Fruit fly (Drosophila melanogaster) whole organism, pupa: Measurements from ENCODE around the gene Nep6.

Experiments
- CG10348 ChIP-seq: fragments of 200-800 bp; sonication (Bioruptor generic); IDR thresholded peaks from 2 replicates; pipeline ENCODE4 v1.3.6; 2022; ENCODE audit warnings: missing biosample characterization, missing genetic modification characterization
- CG12605 ChIP-seq: fragments of 200-800 bp; sonication (Bioruptor generic); IDR thresholded peaks from 2 replicates; pipeline ENCODE4 v1.3.6; 2022; ENCODE audit warnings: missing biosample characterization, missing genetic modification characterization
- CG13204 ChIP-seq: fragments of 200-800 bp; sonication (Bioruptor generic); optimal IDR thresholded peaks from 2 replicates; lab custom pipeline; 2018; ENCODE audit warnings: missing biosample characterization, mild to moderate bottlenecking, missing genetic modification characterization, moderate library complexity
- CG14655 ChIP-seq: fragments of 200-800 bp; sonication (Bioruptor generic); optimal IDR thresholded peaks from 3 replicates; lab custom pipeline; 2017; ENCODE audit warnings: mild to moderate bottlenecking, missing biosample characterization, missing genetic modification reagents, missing genetic modification characterization
- CG15710 ChIP-seq: fragments of 200-800 bp; sonication (Bioruptor generic); optimal IDR thresholded peaks from 2 replicates; lab custom pipeline; 2018; ENCODE audit warnings: missing biosample characterization, mild to moderate bottlenecking, missing genetic modification characterization, moderate library complexity
- CG17806 ChIP-seq: fragments of 200-800 bp; sonication (Bioruptor generic); optimal IDR thresholded peaks from 2 replicates; lab custom pipeline; 2018; ENCODE audit warnings: missing biosample characterization, mild to moderate bottlenecking, missing genetic modification characterization, moderate library complexity
- CG32121 ChIP-seq: fragments of 200-800 bp; sonication (Bioruptor generic); IDR thresholded peaks from 2 replicates; pipeline ENCODE4 v1.3.6; 2022; ENCODE audit warnings: missing biosample characterization, missing genetic modification characterization
- CG34367 ChIP-seq: fragments of 200-800 bp; sonication (Bioruptor generic); optimal IDR thresholded peaks from 2 replicates; lab custom pipeline; 2018; ENCODE audit warnings: missing biosample characterization, mild to moderate bottlenecking, missing genetic modification characterization
- CG4496 ChIP-seq: fragments of 200-800 bp; sonication (Bioruptor generic); IDR thresholded peaks from 3 replicates; pipeline ENCODE4 v1.3.6; 2022; ENCODE audit warnings: missing biosample characterization, missing genetic modification characterization
- CG8159 ChIP-seq: fragments of 200-800 bp; sonication (Bioruptor generic); optimal IDR thresholded peaks from 3 replicates; lab custom pipeline; 2018; ENCODE audit warnings: missing biosample characterization, mild to moderate bottlenecking, missing genetic modification characterization, moderate library complexity
- CG8301 ChIP-seq: fragments of 200-800 bp; sonication (Bioruptor generic); optimal IDR thresholded peaks from 2 replicates; lab custom pipeline; 2018; ENCODE audit warnings: missing biosample characterization, mild to moderate bottlenecking, missing genetic modification characterization
- CG9948 ChIP-seq: fragments of 200-800 bp; sonication (Bioruptor generic); optimal IDR thresholded peaks from 2 replicates; lab custom pipeline; 2018; ENCODE audit warnings: missing biosample characterization, mild to moderate bottlenecking, missing genetic modification characterization, moderate library complexity
- D1 ChIP-seq: fragments of 200-800 bp; sonication (Bioruptor generic); optimal IDR thresholded peaks from 2 replicates; lab custom pipeline; 2018; ENCODE audit warnings: missing biosample characterization, mild to moderate bottlenecking, missing genetic modification characterization, moderate library complexity
- EcR ChIP-seq: fragments of 200-800 bp; sonication (Bioruptor generic); optimal IDR thresholded peaks from 3 replicates; lab custom pipeline; 2019; ENCODE audit warnings: missing biosample characterization, missing genetic modification characterization, mild to moderate bottlenecking, moderate library complexity, missing genetic modification reagents
- Ets98B ChIP-seq: fragments of 200-800 bp; sonication (Bioruptor generic); IDR thresholded peaks from 2 replicates; pipeline ENCODE4 v1.3.6; 2022; ENCODE audit warnings: missing biosample characterization, missing genetic modification characterization
- Pif1A ChIP-seq: fragments of 200-800 bp; sonication (Bioruptor generic); optimal IDR thresholded peaks from 3 replicates; lab custom pipeline; 2016; ENCODE audit warnings: missing biosample characterization, missing genetic modification characterization
- Pif1B ChIP-seq: fragments of 200-800 bp; sonication (Bioruptor generic); optimal IDR thresholded peaks from 3 replicates; lab custom pipeline; 2016; ENCODE audit warnings: missing biosample characterization, missing genetic modification characterization
- Snoo ChIP-seq: fragments of 200-800 bp; sonication (Bioruptor generic); optimal IDR thresholded peaks from 3 replicates; lab custom pipeline; 2017; ENCODE audit warnings: missing biosample characterization, mild to moderate bottlenecking, missing genetic modification characterization, inconsistent platforms
- fd96Ca ChIP-seq: fragments of 200-800 bp; sonication (Bioruptor generic); IDR thresholded peaks from 3 replicates; pipeline ENCODE4 v1.3.6; 2022; ENCODE audit warnings: missing biosample characterization, missing genetic modification characterization
- gl ChIP-seq: fragments of 200-800 bp; sonication (Bioruptor generic); optimal IDR thresholded peaks from 2 replicates; lab custom pipeline; 2018; ENCODE audit warnings: missing biosample characterization, mild to moderate bottlenecking, missing genetic modification characterization
- rn ChIP-seq: fragments of 200-800 bp; sonication (Bioruptor generic); IDR thresholded peaks from 2 replicates; pipeline ENCODE4 v1.3.6; 2022; ENCODE audit warnings: missing biosample characterization, missing genetic modification characterization

Gene Nep6

dm6 chrX:12755017-12755563 lies 46.4 kb upstream of the Nep6 start:
- TF ChIP-seq CG12605 (GFP tag; lab: Robert Waterston, UW) (peak; percentile 80; the same call in 1 of the 2 replicates), Ets98B (GFP tag; lab: Robert Waterston, UW) (peak; percentile 90), CG17806 (tag; lab: Kevin White, UChicago) (peak; percentile 88), Pif1B (GFP tag; lab: Kevin White, UChicago) (peak; percentile 85), CG9948 (tag; lab: Kevin White, UChicago) (peak; percentile 86), Pif1A (GFP tag; lab: Kevin White, UChicago) (peak; percentile 89), CG10348 (GFP tag; lab: Robert Waterston, UW) (peak; percentile 57; the same call in 1 of the 2 replicates), CG34367 (tag; lab: Kevin White, UChicago) (peak; percentile 86), rn (peak; percentile 72; the same call in 1 of the 2 replicates), CG4496 (GFP tag; lab: Robert Waterston, UW) (peak; percentile 92), fd96Ca (GFP tag; lab: Robert Waterston, UW) (peak; percentile 94), CG14655 (GFP tag; lab: Kevin White, UChicago) (peak; percentile 88), Snoo (tag; lab: Kevin White, UChicago) (peak; percentile 87), CG8159 (tag; lab: Kevin White, UChicago) (peak; percentile 91), CG15710 (peak; percentile 88), CG13204 (peak; percentile 45), gl (tag; lab: Kevin White, UChicago) (peak; percentile 70), D1 (tag; lab: Kevin White, UChicago) (peak; percentile 76), CG8301 (peak; percentile 86), CG32121 (peak; percentile 93), EcR (GFP tag; lab: Kevin White, UChicago) (peak; percentile 97)

dm6 chrX:12755600-12756373 lies 45.7 kb upstream of the Nep6 start:
- TF ChIP-seq D1 (tag; lab: Kevin White, UChicago) (peak; percentile 24), CG8301 (peak; percentile 1), CG34367 (tag; lab: Kevin White, UChicago) (peak; percentile 67), CG12605 (GFP tag; lab: Robert Waterston, UW) (no peak), Ets98B (GFP tag; lab: Robert Waterston, UW) (peak; percentile 32; the same call in 1 of the 2 replicates), fd96Ca (GFP tag; lab: Robert Waterston, UW) (peak; percentile 85), Pif1A (GFP tag; lab: Kevin White, UChicago) (peak; percentile 61), CG17806 (tag; lab: Kevin White, UChicago) (peak; percentile 76), CG4496 (GFP tag; lab: Robert Waterston, UW) (peak; percentile 72; the same call in 2 of the 3 replicates), EcR (GFP tag; lab: Kevin White, UChicago) (peak; percentile 29), Pif1B (GFP tag; lab: Kevin White, UChicago) (peak; percentile 46), CG8159 (tag; lab: Kevin White, UChicago) (peak; percentile 85), rn (peak; percentile 35; the same call in 1 of the 2 replicates), CG15710 (peak; percentile 84), CG13204 (no peak), CG32121 (peak; percentile 53), Snoo (tag; lab: Kevin White, UChicago) (peak; percentile 84), CG14655 (GFP tag; lab: Kevin White, UChicago) (peak; percentile 84), CG9948 (tag; lab: Kevin White, UChicago) (peak; percentile 90), CG10348 (GFP tag; lab: Robert Waterston, UW) (0 out of 2 replicates have a peak, but pooled peaks have one; percentile 54), gl (tag; lab: Kevin White, UChicago) (no peak)

dm6 chrX:12756374-12756721 lies 45.1 kb upstream of the Nep6 start:
- no peak for TF ChIP-seq Pif1A (GFP tag; lab: Kevin White, UChicago)
- no peak for TF ChIP-seq CG14655 (GFP tag; lab: Kevin White, UChicago)
- no peak for TF ChIP-seq Snoo (tag; lab: Kevin White, UChicago)
- TF ChIP-seq CG9948 (tag; lab: Kevin White, UChicago), result no peak
- TF ChIP-seq CG12605 (GFP tag; lab: Robert Waterston, UW), result no peak
- TF ChIP-seq CG10348 (GFP tag; lab: Robert Waterston, UW), result no peak
- TF ChIP-seq CG8301, result no peak
- TF ChIP-seq CG4496 (GFP tag; lab: Robert Waterston, UW), result no peak
- TF ChIP-seq CG17806 (tag; lab: Kevin White, UChicago), result no peak
- no peak for TF ChIP-seq CG8159 (tag; lab: Kevin White, UChicago)
- TF ChIP-seq Pif1B (GFP tag; lab: Kevin White, UChicago), result no peak
- TF ChIP-seq EcR (GFP tag; lab: Kevin White, UChicago), result peak; percentile 81
- no peak for TF ChIP-seq CG32121
- no peak for TF ChIP-seq D1 (tag; lab: Kevin White, UChicago)
- TF ChIP-seq CG15710, result no peak
- TF ChIP-seq fd96Ca (GFP tag; lab: Robert Waterston, UW), result peak; percentile 45; the same call in 1 of the 3 replicates
- no peak for TF ChIP-seq CG34367 (tag; lab: Kevin White, UChicago)
- TF ChIP-seq Ets98B (GFP tag; lab: Robert Waterston, UW), result peak; percentile 15; the same call in 1 of the 2 replicates
- TF ChIP-seq gl (tag; lab: Kevin White, UChicago), result peak; percentile 33
- no peak for TF ChIP-seq rn
- no peak for TF ChIP-seq CG13204

- TF ChIP-seq fd96Ca (GFP tag; lab: Robert Waterston, UW), result no peak
- peak; percentile 22 for TF ChIP-seq CG34367 (tag; lab: Kevin White, UChicago)
- peak; percentile 56; the same call in 2 of the 3 replicates for TF ChIP-seq CG4496 (GFP tag; lab: Robert Waterston, UW)
- TF ChIP-seq CG8301, result peak; percentile 1
- no peak for TF ChIP-seq CG13204
- TF ChIP-seq gl (tag; lab: Kevin White, UChicago), result peak; percentile 17
- TF ChIP-seq CG12605 (GFP tag; lab: Robert Waterston, UW), result peak; percentile 38; the same call in 1 of the 2 replicates
- peak; percentile 34 for TF ChIP-seq D1 (tag; lab: Kevin White, UChicago)
These were observed 44.4 kb upstream of the Nep6 start for dm6 chrX:12757075-12757474.
